Worm (Caenorhabditis elegans): ENCODE measurements around the gene B0336.12.

The B0336.12 gene

DNA sequence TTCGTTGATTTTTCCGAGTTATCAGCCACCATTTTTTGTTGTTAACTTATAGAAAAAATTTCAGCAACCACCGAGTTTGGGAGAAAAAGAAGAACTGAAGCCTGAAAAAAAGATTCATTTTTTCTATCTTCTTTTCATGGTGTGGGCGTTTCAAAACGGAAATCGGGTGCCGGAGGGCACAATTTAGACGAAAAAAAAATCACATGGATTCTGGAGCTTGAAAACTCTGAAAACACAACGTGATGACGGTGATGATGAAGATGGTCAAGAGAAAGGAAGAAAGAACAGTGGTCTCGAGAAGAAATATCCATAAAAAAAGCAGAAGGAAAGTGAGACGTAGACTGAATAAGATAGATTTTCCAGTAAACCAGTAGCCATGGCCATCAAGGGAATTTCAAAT, 25.9 kb downstream of the B0336.12 start, which contains the start of gene rcan-1:
Gene rcan-1, minus strand, starts transcription at position 101 of the 400 bp plus-strand sequence.
- TF ChIP-seq ama-1 (optimal IDR thresholded peaks at IDR 0.05): no peak
- TF ChIP-seq tra-4 (tag; optimal IDR thresholded peaks at IDR 0.05): no peak
- no peak for TF ChIP-seq hnd-1 (tag; optimal IDR thresholded peaks at IDR 0.05)
- TF ChIP-seq ceh-13 (GFP tag; optimal IDR thresholded peaks at IDR 0.05): no peak
- TF ChIP-seq tbx-37 (GFP tag; conservative IDR thresholded peaks at IDR 0.05): no peak

DNA sequence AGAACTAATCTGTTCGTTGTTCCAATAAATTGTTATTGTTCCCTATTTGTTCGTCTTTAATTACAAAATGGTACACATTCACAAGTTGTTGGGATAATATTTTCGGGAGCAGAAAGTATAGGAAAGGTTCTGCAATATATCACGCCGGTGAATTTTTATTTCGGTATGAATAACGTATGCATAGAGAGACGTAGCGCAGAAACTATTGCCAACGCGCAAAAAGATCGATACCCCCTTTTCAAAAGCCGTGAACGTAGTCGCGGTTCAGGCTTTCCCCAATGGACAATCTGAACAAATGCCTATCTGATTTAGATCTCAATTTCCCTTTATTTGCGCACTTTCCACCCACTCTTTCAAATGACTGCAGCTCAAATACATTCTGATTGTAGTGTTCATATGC, 29.8 kb downstream of the B0336.12 start, which contains the start of gene pst-2:
Gene pst-2, plus strand, starts transcription at position 293 of the 400 bp plus-strand sequence.
- TF ChIP-seq B0310.2 (tag; optimal IDR thresholded peaks at IDR 0.05) (no peak), sea-1 (GFP tag; conservative IDR thresholded peaks at IDR 0.05) (no peak), ama-1 (optimal IDR thresholded peaks at IDR 0.05) (no peak), flt-1 (GFP tag; IDR thresholded peaks at IDR 0.05) (no peak), hmbx-1 (tag; optimal IDR thresholded peaks at IDR 0.05) (no peak), tbx-11 (GFP tag; IDR thresholded peaks at IDR 0.05) (no peak)

ce11 chrIII:5678935-5679334, 31.0 kb downstream of the B0336.12 start, which contains the start of the genes ska-3 and rps-12:
Gene ska-3, minus strand, starts transcription at chrIII:5679005.
Gene rps-12, plus strand, starts transcription at chrIII:5679298.
- TF ChIP-seq tbx-11 (GFP tag; IDR thresholded peaks at IDR 0.05) (0 out of 2 replicates have a peak, but pooled peaks have one; percentile 17), ceh-13 (GFP tag; optimal IDR thresholded peaks at IDR 0.05) (no peak), ceh-36 (tag; optimal IDR thresholded peaks at IDR 0.05) (no peak), scrt-1 (GFP tag; IDR thresholded peaks at IDR 0.05) (no peak), sea-1 (GFP tag; conservative IDR thresholded peaks at IDR 0.05) (no peak; the same call in 1 of the 2 replicates), hmbx-1 (tag; optimal IDR thresholded peaks at IDR 0.05) (no peak), ama-1 (optimal IDR thresholded peaks at IDR 0.05) (no peak), tra-4 (tag; optimal IDR thresholded peaks at IDR 0.05) (no peak), aly-1 (tag; optimal IDR thresholded peaks at IDR 0.05) (no peak), F13C5.2 (tag; optimal IDR thresholded peaks at IDR 0.05) (peak; percentile 95), hmg-4 (GFP tag; optimal IDR thresholded peaks at IDR 0.05) (peak; percentile 70), hnd-1 (tag; optimal IDR thresholded peaks at IDR 0.05) (peak; percentile 8), pes-1 (GFP tag; IDR thresholded peaks at IDR 0.05) (peak; percentile 72), B0310.2 (tag; optimal IDR thresholded peaks at IDR 0.05) (peak; percentile 15), tbx-37 (GFP tag; conservative IDR thresholded peaks at IDR 0.05) (peak; percentile 49; the same call in 1 of the 2 replicates), flt-1 (GFP tag; IDR thresholded peaks at IDR 0.05) (peak; percentile 69), ets-7 (tag; optimal IDR thresholded peaks at IDR 0.05) (no peak)

DNA sequence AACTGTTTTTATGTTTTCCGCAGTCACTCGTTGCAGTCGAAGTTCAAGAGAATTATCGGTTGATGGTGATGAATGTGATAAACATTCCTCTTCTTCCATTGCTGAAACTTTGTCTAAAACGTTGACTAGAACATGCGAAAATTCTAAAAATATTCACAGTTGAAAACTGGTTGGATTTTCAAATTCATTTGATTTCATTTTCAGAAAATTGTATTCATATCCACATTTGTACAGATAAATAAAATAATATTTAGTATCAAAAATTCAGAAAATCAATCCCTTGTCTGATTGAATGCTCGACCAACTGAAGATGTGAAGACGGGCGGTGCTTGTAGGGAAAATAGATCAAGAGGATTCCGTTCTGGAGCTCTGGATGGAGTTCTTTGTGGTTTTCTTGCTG, 32.2 kb downstream of the B0336.12 start, which contains the start of gene F54E7.9:
Gene F54E7.9, minus strand, starts transcription at position 101 of the 400 bp plus-strand sequence.
- TF ChIP-seq ama-1 (optimal IDR thresholded peaks at IDR 0.05) (no peak), tbx-37 (GFP tag; conservative IDR thresholded peaks at IDR 0.05) (no peak), ceh-36 (tag; optimal IDR thresholded peaks at IDR 0.05) (no peak), tbx-11 (GFP tag; IDR thresholded peaks at IDR 0.05) (no peak), hmg-4 (GFP tag; optimal IDR thresholded peaks at IDR 0.05) (no peak), pes-1 (GFP tag; IDR thresholded peaks at IDR 0.05) (no peak), ceh-13 (GFP tag; optimal IDR thresholded peaks at IDR 0.05) (no peak), ets-7 (tag; optimal IDR thresholded peaks at IDR 0.05) (no peak), hnd-1 (tag; optimal IDR thresholded peaks at IDR 0.05) (no peak), flt-1 (GFP tag; IDR thresholded peaks at IDR 0.05) (no peak), F13C5.2 (tag; optimal IDR thresholded peaks at IDR 0.05) (no peak), sea-1 (GFP tag; conservative IDR thresholded peaks at IDR 0.05) (no peak), tra-4 (tag; optimal IDR thresholded peaks at IDR 0.05) (no peak), scrt-1 (GFP tag; IDR thresholded peaks at IDR 0.05) (no peak), aly-1 (tag; optimal IDR thresholded peaks at IDR 0.05) (no peak), B0310.2 (tag; optimal IDR thresholded peaks at IDR 0.05) (no peak), hmbx-1 (tag; optimal IDR thresholded peaks at IDR 0.05) (no peak)

- TF ChIP-seq tbx-11 (GFP tag; IDR thresholded peaks at IDR 0.05) (no peak), scrt-1 (GFP tag; IDR thresholded peaks at IDR 0.05) (0 out of 2 replicates have a peak, but pooled peaks have one; percentile 19), ceh-13 (GFP tag; optimal IDR thresholded peaks at IDR 0.05) (no peak), F13C5.2 (tag; optimal IDR thresholded peaks at IDR 0.05) (no peak), ama-1 (optimal IDR thresholded peaks at IDR 0.05) (no peak), aly-1 (tag; optimal IDR thresholded peaks at IDR 0.05) (peak; percentile 45), flt-1 (GFP tag; IDR thresholded peaks at IDR 0.05) (no peak), tra-4 (tag; optimal IDR thresholded peaks at IDR 0.05) (no peak), ceh-36 (tag; optimal IDR thresholded peaks at IDR 0.05) (no peak), tbx-37 (GFP tag; conservative IDR thresholded peaks at IDR 0.05) (no peak), ets-7 (tag; optimal IDR thresholded peaks at IDR 0.05) (no peak)
Observed at ce11 chrIII:5675384-5675984, 34.5 kb downstream of the B0336.12 start.

DNA sequence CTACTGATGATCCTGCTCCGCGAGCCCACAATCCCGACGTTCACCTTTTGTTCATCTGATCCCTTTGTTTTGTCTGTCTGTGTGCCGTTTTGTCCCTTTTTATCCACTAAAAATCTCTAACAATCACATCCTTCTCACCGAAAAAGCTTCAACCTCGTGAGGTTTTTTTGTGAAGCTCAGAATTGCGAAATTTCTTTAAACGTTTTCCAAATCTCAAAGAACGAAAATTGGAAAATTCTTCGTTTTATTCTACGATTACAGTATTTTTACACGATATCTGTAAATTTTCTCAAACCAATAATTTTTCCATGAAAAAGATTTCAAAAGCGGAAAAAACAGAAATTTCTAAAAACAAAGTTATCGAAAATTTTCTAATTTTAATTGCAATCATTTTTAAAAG, 35.7 kb downstream of the B0336.12 start:
- no peak for TF ChIP-seq ets-7 (tag; optimal IDR thresholded peaks at IDR 0.05)
- no peak for TF ChIP-seq scrt-1 (GFP tag; IDR thresholded peaks at IDR 0.05)
- no peak for TF ChIP-seq aly-1 (tag; optimal IDR thresholded peaks at IDR 0.05)
- TF ChIP-seq F13C5.2 (tag; optimal IDR thresholded peaks at IDR 0.05): no peak
- no peak for TF ChIP-seq hnd-1 (tag; optimal IDR thresholded peaks at IDR 0.05)
- no peak for TF ChIP-seq hmg-4 (GFP tag; optimal IDR thresholded peaks at IDR 0.05)
- TF ChIP-seq B0310.2 (tag; optimal IDR thresholded peaks at IDR 0.05): no peak
- TF ChIP-seq tbx-37 (GFP tag; conservative IDR thresholded peaks at IDR 0.05): no peak
- TF ChIP-seq tbx-11 (GFP tag; IDR thresholded peaks at IDR 0.05): no peak
- no peak for TF ChIP-seq hmbx-1 (tag; optimal IDR thresholded peaks at IDR 0.05)
- TF ChIP-seq ceh-36 (tag; optimal IDR thresholded peaks at IDR 0.05): no peak
- no peak for TF ChIP-seq flt-1 (GFP tag; IDR thresholded peaks at IDR 0.05)
- TF ChIP-seq pes-1 (GFP tag; IDR thresholded peaks at IDR 0.05): no peak
- TF ChIP-seq ama-1 (optimal IDR thresholded peaks at IDR 0.05): no peak
- no peak for TF ChIP-seq ceh-13 (GFP tag; optimal IDR thresholded peaks at IDR 0.05)

- TF ChIP-seq hmg-4 (GFP tag; optimal IDR thresholded peaks at IDR 0.05) (peak; percentile 1), tbx-11 (GFP tag; IDR thresholded peaks at IDR 0.05) (0 out of 2 replicates have a peak, but pooled peaks have one; percentile 13), aly-1 (tag; optimal IDR thresholded peaks at IDR 0.05) (no peak)
Observed at ce11 chrIII:5667952-5668489, 41.9 kb downstream of the B0336.12 start.
